Worm (Caenorhabditis elegans) whole organism, L2 larva: Measurements from ENCODE around the gene T24E12.1.

Source experiments
- crh-2 ChIP-seq: sonication (generic microtip); optimal IDR thresholded peaks from 2 replicates; lab custom pipeline; 2017; ENCODE audit warnings: missing biosample characterization, missing genetic modification characterization
- lin-11 ChIP-seq: fragments of 150-350 bp; sonication (generic microtip); optimal IDR thresholded peaks from 2 replicates; lab custom pipeline; 2014; ENCODE audit warnings: missing biosample characterization, missing genetic modification characterization, inconsistent platforms, mixed read lengths
- peb-1 ChIP-seq: fragments of 150-350 bp; optimal IDR thresholded peaks from 2 replicates; lab custom pipeline; 2014; ENCODE audit warnings: missing biosample characterization, missing genetic modification characterization
- unc-39 ChIP-seq: fragments of 150-350 bp; optimal IDR thresholded peaks from 2 replicates; lab custom pipeline; 2014; ENCODE audit warnings: missing biosample characterization, missing genetic modification characterization

DNA sequence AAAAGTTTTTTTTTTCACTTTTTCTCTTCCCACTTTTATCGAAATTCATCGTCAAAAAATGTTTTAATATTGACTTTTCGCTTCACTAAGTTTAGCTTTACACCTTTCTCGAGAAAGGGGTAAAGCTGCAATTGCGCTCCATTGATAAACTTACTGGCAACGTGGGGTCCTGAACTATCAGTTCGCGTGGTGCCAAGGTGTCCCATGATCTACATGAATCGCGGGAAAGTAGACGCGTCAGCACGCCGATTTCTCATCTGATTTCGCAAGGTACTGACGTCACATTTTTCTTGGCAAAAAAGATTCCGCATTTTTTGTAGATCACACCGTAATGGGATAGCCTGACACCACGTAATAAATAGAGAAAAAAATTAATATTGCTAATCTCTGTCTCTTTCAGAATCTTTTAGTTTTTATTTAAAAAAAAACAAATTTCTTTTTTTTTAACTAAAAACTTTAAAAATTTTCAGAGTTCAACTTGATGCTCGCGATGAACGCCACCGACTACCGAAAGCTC, 26.5 kb downstream of the T24E12.1 start, which contains the start of gene lido-15:
- TF ChIP-seq unc-39 (tag; lab: Kevin White, UChicago): no peak
- TF ChIP-seq peb-1 (tag; lab: Kevin White, UChicago): no peak
- no peak for TF ChIP-seq crh-2 (tag; lab: Kevin White, UChicago)
- TF ChIP-seq lin-11 (tag; lab: Kevin White, UChicago): no peak
